Worm (Caenorhabditis elegans) whole organism, late embryonic: ENCODE measurements around the gene tkr-1.

Experiments used
- C38D4.7 ChIP-seq: fragments of 200-800 bp; sonication (Bioruptor generic); optimal IDR thresholded peaks from 2 replicates; lab custom pipeline; 2018; ENCODE audit warnings: mild to moderate bottlenecking, missing genetic modification characterization, moderate library complexity, missing compliant biosample characterization
- K02D7.2 ChIP-seq: sonication (generic microtip); optimal IDR thresholded peaks from 2 replicates; lab custom pipeline; 2017; ENCODE audit warnings: mild to moderate bottlenecking, missing genetic modification characterization, missing compliant biosample characterization
- Y22D7AL.16 ChIP-seq: sonication (generic microtip); optimal IDR thresholded peaks from 2 replicates; lab custom pipeline; 2016; ENCODE audit warnings: missing genetic modification characterization, missing compliant biosample characterization
- ama-1 ChIP-seq: fragments of 150-350 bp; optimal IDR thresholded peaks from 2 replicates; lab custom pipeline; 2014
- ceh-18 ChIP-seq: sonication (generic microtip); optimal IDR thresholded peaks from 2 replicates; lab custom pipeline; 2016; ENCODE audit warnings: missing genetic modification characterization, missing compliant biosample characterization
- ceh-19 ChIP-seq: fragments of 200-800 bp; sonication (Bioruptor generic); optimal IDR thresholded peaks from 2 replicates; lab custom pipeline; 2018; ENCODE audit warnings: mild to moderate bottlenecking, missing genetic modification characterization, missing compliant biosample characterization
- ceh-24 ChIP-seq: sonication (generic microtip); optimal IDR thresholded peaks from 2 replicates; lab custom pipeline; 2016; ENCODE audit warnings: mild to moderate bottlenecking, missing genetic modification characterization, missing compliant biosample characterization
- ceh-31 ChIP-seq: sonication (generic microtip); optimal IDR thresholded peaks from 2 replicates; lab custom pipeline; 2016; ENCODE audit warnings: missing genetic modification characterization, missing compliant biosample characterization
- ceh-45 ChIP-seq: fragments of 200-800 bp; sonication (Bioruptor generic); IDR thresholded peaks from 2 replicates; pipeline ENCODE4 v1.3.6; 2022; ENCODE audit warnings: missing genetic modification reagents, missing genetic modification characterization, missing compliant biosample characterization
- ceh-48 ChIP-seq: sonication (generic microtip); optimal IDR thresholded peaks from 2 replicates; lab custom pipeline; 2016; ENCODE audit warnings: missing genetic modification characterization, inconsistent platforms, missing compliant biosample characterization
- che-1 ChIP-seq: sonication (generic microtip); optimal IDR thresholded peaks from 2 replicates; lab custom pipeline; 2016; ENCODE audit warnings: mild to moderate bottlenecking, missing genetic modification characterization, missing compliant biosample characterization
- dmd-4 ChIP-seq: sonication (generic microtip); optimal IDR thresholded peaks from 2 replicates; lab custom pipeline; 2016; ENCODE audit warnings: borderline replicate concordance, missing genetic modification characterization, missing compliant biosample characterization
- elt-2 ChIP-seq: sonication (generic microtip); optimal IDR thresholded peaks from 2 replicates; lab custom pipeline; 2016; ENCODE audit warnings: missing genetic modification reagents, missing genetic modification characterization, missing compliant biosample characterization
- ets-4 ChIP-seq: sonication (generic microtip); optimal IDR thresholded peaks from 2 replicates; lab custom pipeline; 2016; ENCODE audit warnings: missing genetic modification characterization, missing compliant biosample characterization
- fax-1 ChIP-seq: sonication (generic microtip); optimal IDR thresholded peaks from 2 replicates; lab custom pipeline; 2016; ENCODE audit warnings: missing genotype, missing genetic modification characterization, missing compliant biosample characterization
- gmeb-2 ChIP-seq: sonication (generic microtip); optimal IDR thresholded peaks from 2 replicates; lab custom pipeline; 2016; ENCODE audit warnings: missing genetic modification characterization, inconsistent platforms, missing compliant biosample characterization
- hlh-15 ChIP-seq: sonication (generic microtip); optimal IDR thresholded peaks from 2 replicates; lab custom pipeline; 2016; ENCODE audit warnings: missing genetic modification characterization, missing compliant biosample characterization
- lim-6 ChIP-seq: sonication (generic microtip); optimal IDR thresholded peaks from 2 replicates; lab custom pipeline; 2016; ENCODE audit warnings: missing genetic modification characterization, missing compliant biosample characterization
- nfya-1 ChIP-seq: sonication (generic microtip); optimal IDR thresholded peaks from 2 replicates; lab custom pipeline; 2017; ENCODE audit warnings: missing genetic modification characterization, mild to moderate bottlenecking, missing compliant biosample characterization, antibody characterized with exemption, moderate library complexity
- nhr-11 ChIP-seq: fragments of 150-350 bp; optimal IDR thresholded peaks from 2 replicates; lab custom pipeline; 2014; ENCODE audit warnings: missing biosample characterization, missing genetic modification characterization
- nhr-232 ChIP-seq: sonication (generic microtip); optimal IDR thresholded peaks from 2 replicates; lab custom pipeline; 2016; ENCODE audit warnings: missing genetic modification characterization, missing compliant biosample characterization
- pag-3 ChIP-seq: sonication (generic microtip); optimal IDR thresholded peaks from 2 replicates; lab custom pipeline; 2016; ENCODE audit warnings: missing compliant biosample characterization, missing genetic modification characterization, borderline replicate concordance
- pax-1 ChIP-seq: fragments of 150-350 bp; optimal IDR thresholded peaks from 2 replicates; lab custom pipeline; 2014; ENCODE audit warnings: missing biosample characterization, missing genetic modification characterization
- pha-2 ChIP-seq: sonication (generic microtip); optimal IDR thresholded peaks from 2 replicates; lab custom pipeline; 2017; ENCODE audit warnings: mild to moderate bottlenecking, missing genetic modification characterization, missing compliant biosample characterization
- pqm-1 ChIP-seq: sonication (generic microtip); optimal IDR thresholded peaks from 2 replicates; lab custom pipeline; 2016; ENCODE audit warnings: missing genetic modification characterization, missing compliant biosample characterization
- rnt-1 ChIP-seq: sonication (generic microtip); optimal IDR thresholded peaks from 2 replicates; lab custom pipeline; 2016; ENCODE audit warnings: missing genetic modification characterization, missing compliant biosample characterization
- sdc-2 ChIP-seq: sonication (generic microtip); optimal IDR thresholded peaks from 2 replicates; lab custom pipeline; 2016; ENCODE audit warnings: missing genotype, missing genetic modification characterization, missing compliant biosample characterization
- sox-2 ChIP-seq: fragments of 200-800 bp; sonication (Bioruptor generic); IDR thresholded peaks from 2 replicates; pipeline ENCODE4 v1.3.6; 2022; ENCODE audit warnings: missing genetic modification reagents, missing genetic modification characterization, missing compliant biosample characterization
- sox-4 ChIP-seq: sonication (generic microtip); optimal IDR thresholded peaks from 2 replicates; lab custom pipeline; 2017; ENCODE audit warnings: mild to moderate bottlenecking, missing genetic modification characterization, inconsistent platforms, missing compliant biosample characterization
- syd-9 ChIP-seq: sonication (generic microtip); optimal IDR thresholded peaks from 2 replicates; lab custom pipeline; 2016; ENCODE audit warnings: mild to moderate bottlenecking, missing genetic modification characterization, moderate library complexity, missing compliant biosample characterization
- tbx-2 ChIP-seq: sonication (generic microtip); optimal IDR thresholded peaks from 2 replicates; lab custom pipeline; 2016; ENCODE audit warnings: missing genetic modification characterization, missing compliant biosample characterization
- tbx-7 ChIP-seq: sonication (generic microtip); optimal IDR thresholded peaks from 2 replicates; lab custom pipeline; 2016; ENCODE audit warnings: missing genotype, missing genetic modification characterization, missing compliant biosample characterization
- ttx-3 ChIP-seq: sonication (generic microtip); optimal IDR thresholded peaks from 2 replicates; lab custom pipeline; 2016; ENCODE audit warnings: missing genetic modification reagents, missing genetic modification characterization, missing compliant biosample characterization
- unc-42 ChIP-seq: sonication (generic microtip); optimal IDR thresholded peaks from 2 replicates; lab custom pipeline; 2016; ENCODE audit warnings: missing genotype, missing genetic modification characterization, missing compliant biosample characterization
- unc-55 ChIP-seq: sonication (generic microtip); optimal IDR thresholded peaks from 2 replicates; lab custom pipeline; 2017; ENCODE audit warnings: missing biosample characterization, missing genetic modification reagents, missing genetic modification characterization
- ztf-16 ChIP-seq: sonication (generic microtip); optimal IDR thresholded peaks from 2 replicates; lab custom pipeline; 2017; ENCODE audit warnings: missing genetic modification characterization, missing compliant biosample characterization

Gene tkr-1

DNA sequence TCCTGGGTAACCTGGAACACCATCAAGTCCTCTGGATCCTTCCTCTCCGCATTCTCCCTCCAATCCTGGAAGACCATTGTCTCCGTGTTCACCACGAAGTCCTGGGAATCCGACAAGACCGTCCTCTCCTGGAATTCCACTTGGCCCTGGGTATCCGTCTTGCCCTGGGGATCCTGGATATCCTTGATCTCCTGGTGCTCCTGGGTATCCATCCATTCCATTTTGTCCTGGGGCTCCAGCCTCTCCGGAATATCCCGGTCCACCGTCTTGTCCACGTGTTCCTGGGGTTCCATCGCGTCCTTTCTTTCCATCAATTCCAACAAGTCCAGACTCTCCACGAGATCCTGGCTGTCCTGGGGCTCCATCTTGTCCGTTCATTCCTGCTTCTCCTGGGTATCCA lies 43.6 kb upstream of the tkr-1 start:
- no peak for TF ChIP-seq gmeb-2 (tag; lab: Kevin White, UChicago)
- TF ChIP-seq fax-1 (tag; lab: Kevin White, UChicago) = no peak
- no peak for TF ChIP-seq tbx-7 (tag; lab: Kevin White, UChicago)
- TF ChIP-seq ceh-31 (tag; lab: Kevin White, UChicago) = no peak
- no peak for TF ChIP-seq dmd-4 (tag; lab: Kevin White, UChicago)
- no peak for TF ChIP-seq che-1 (tag; lab: Kevin White, UChicago)
- no peak for TF ChIP-seq ttx-3
- TF ChIP-seq pha-2 (tag; lab: Kevin White, UChicago) = no peak
- no peak for TF ChIP-seq ceh-19 (GFP tag; lab: Kevin White, UChicago)
- TF ChIP-seq nhr-11 (tag; lab: Kevin White, UChicago) = no peak
- no peak for TF ChIP-seq ets-4

- no peak for TF ChIP-seq Y22D7AL.16
- TF ChIP-seq ceh-31 (tag; lab: Kevin White, UChicago) = no peak
- TF ChIP-seq syd-9 (tag; lab: Kevin White, UChicago) = no peak
- TF ChIP-seq elt-2 (tag; lab: Kevin White, UChicago) = no peak
- TF ChIP-seq nfya-1 (tag; lab: Kevin White, UChicago) = no peak
- no peak for TF ChIP-seq sdc-2 (tag; lab: Kevin White, UChicago)
- TF ChIP-seq ets-4 = no peak
- no peak for TF ChIP-seq dmd-4 (tag; lab: Kevin White, UChicago)
- TF ChIP-seq sox-4 = no peak
- no peak for TF ChIP-seq lim-6
- TF ChIP-seq ama-1 (lab: Kevin White, UChicago) = no peak
- no peak for TF ChIP-seq C38D4.7 (GFP tag; lab: Kevin White, UChicago)
- TF ChIP-seq ztf-16 (tag; lab: Kevin White, UChicago) = no peak
Observed at ce11 chrIII:9344347-9344746, 39.2 kb upstream of the tkr-1 start, which contains the start of gene emb-9. Gene emb-9, minus strand, starts transcription at chrIII:9344447.

DNA sequence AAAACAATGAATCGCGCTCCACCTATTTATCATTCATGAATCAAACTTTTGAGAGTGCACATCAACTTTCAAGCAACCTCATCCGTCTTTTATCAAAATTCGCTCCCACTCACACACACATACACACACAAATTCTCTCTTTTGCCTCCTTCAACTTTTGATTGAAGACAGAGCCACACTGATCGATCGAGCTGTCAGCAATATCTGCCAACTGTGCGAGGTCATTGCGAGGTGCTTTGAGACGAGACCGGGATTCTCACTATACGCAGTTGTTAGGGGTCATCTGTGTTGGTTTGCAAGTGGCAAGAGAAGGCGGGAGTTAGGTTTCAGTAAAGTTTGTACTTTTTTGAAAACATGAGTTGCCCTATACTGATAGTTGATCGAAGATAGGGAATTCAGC lies 37.5 kb upstream of the tkr-1 start:
- TF ChIP-seq ceh-18 (tag; lab: Kevin White, UChicago) (peak; percentile 1), pqm-1 (tag; lab: Kevin White, UChicago) (no peak), sox-2 (GFP tag; lab: Robert Waterston, UW) (no peak), ceh-45 (no peak), rnt-1 (tag; lab: Kevin White, UChicago) (no peak), unc-55 (GFP tag; lab: Kevin White, UChicago) (peak; percentile 97), pag-3 (tag; lab: Kevin White, UChicago) (no peak)
- TF ChIP-seq, all 69 proteins: peak for 2

ce11 chrIII:9346722-9347121 lies 36.9 kb upstream of the tkr-1 start:
- no peak for TF ChIP-seq nhr-232 (tag; lab: Kevin White, UChicago)
- no peak for TF ChIP-seq ceh-48 (tag; lab: Kevin White, UChicago)
- no peak for TF ChIP-seq pax-1 (tag; lab: Kevin White, UChicago)
- TF ChIP-seq tbx-2 (tag; lab: Kevin White, UChicago) = no peak
- no peak for TF ChIP-seq unc-55 (GFP tag; lab: Kevin White, UChicago)
- no peak for TF ChIP-seq rnt-1 (tag; lab: Kevin White, UChicago)
- no peak for TF ChIP-seq ceh-24 (tag; lab: Kevin White, UChicago)
- no peak for TF ChIP-seq unc-42 (tag; lab: Kevin White, UChicago)
- no peak for TF ChIP-seq Y22D7AL.16
- TF ChIP-seq hlh-15 (tag; lab: Kevin White, UChicago) = no peak
- no peak for TF ChIP-seq ceh-19 (GFP tag; lab: Kevin White, UChicago)
- no peak for TF ChIP-seq C38D4.7 (GFP tag; lab: Kevin White, UChicago)
- TF ChIP-seq sox-2 (GFP tag; lab: Robert Waterston, UW) = no peak
- TF ChIP-seq K02D7.2 = no peak
